Fruit fly (Drosophila melanogaster) whole organism, embryonic: ENCODE data around the gene CG14694.

Experiments used
- B-H2 ChIP-seq: fragments of 200-800 bp; sonication (Bioruptor generic); optimal IDR thresholded peaks from 2 replicates; lab custom pipeline; 2018; ENCODE audit warnings: missing biosample characterization, mild to moderate bottlenecking, missing genetic modification characterization
- CG13296 ChIP-seq: fragments of 200-800 bp; sonication (Bioruptor generic); optimal IDR thresholded peaks from 3 replicates; lab custom pipeline; 2018; ENCODE audit warnings: missing biosample characterization, mild to moderate bottlenecking, missing genetic modification characterization
- Six4 ChIP-seq: fragments of 200-800 bp; sonication (Bioruptor generic); optimal IDR thresholded peaks from 2 replicates; lab custom pipeline; 2016; ENCODE audit warnings: missing biosample characterization, missing genetic modification characterization
- bab2 ChIP-seq: fragments of 200-800 bp; sonication (Bioruptor generic); optimal IDR thresholded peaks from 2 replicates; lab custom pipeline; 2016; ENCODE audit warnings: missing biosample characterization, missing genetic modification characterization
- lola ChIP-seq, 3 experiments: fragments of >200 bp in 2 of 3; fragments of 200-800 bp in 1 of 3; sonication (Bioruptor generic) in 1 of 3; optimal IDR thresholded peaks; 2 replicates each; lab custom pipeline; 2017 to 2019; ENCODE audit warnings: missing biosample characterization in 3 of 3, missing genetic modification characterization in 3 of 3, mild to moderate bottlenecking in 1 of 3, moderate library complexity in 1 of 3
- pfk ChIP-seq: fragments of 200-800 bp; sonication (Bioruptor generic); optimal IDR thresholded peaks from 2 replicates; lab custom pipeline; 2018; ENCODE audit warnings: missing biosample characterization, mild to moderate bottlenecking, missing genetic modification characterization, moderate library complexity
- shn ChIP-seq: fragments of 200-800 bp; sonication (Bioruptor generic); optimal IDR thresholded peaks from 3 replicates; lab custom pipeline; 2016; ENCODE audit warnings: missing biosample characterization, missing genetic modification characterization
- zf30C ChIP-seq: fragments of 200-800 bp; sonication (Bioruptor generic); optimal IDR thresholded peaks from 3 replicates; lab custom pipeline; 2018; ENCODE audit warnings: missing biosample characterization, mild to moderate bottlenecking, missing genetic modification characterization

DNA sequence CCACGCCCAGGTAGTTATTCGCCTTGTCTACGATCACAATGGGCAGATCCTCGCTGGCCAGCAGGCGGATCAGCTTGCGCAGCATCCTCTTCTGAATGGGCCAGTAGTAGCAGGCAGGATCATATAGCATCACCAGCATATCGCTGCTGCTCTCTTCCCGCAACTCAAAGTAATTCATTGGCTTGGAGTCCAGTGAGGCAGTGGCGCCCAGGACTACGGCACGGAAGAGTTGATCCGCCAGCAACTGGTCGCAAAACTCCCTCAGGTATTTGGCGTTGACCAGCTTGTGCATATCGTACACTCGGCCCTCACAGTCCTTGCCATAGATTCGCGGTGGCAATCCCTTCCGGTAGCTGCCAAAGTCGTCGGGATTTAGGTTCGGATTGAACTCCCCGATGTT is 19.0 kb upstream of the CG14694 start:
- no peak for TF ChIP-seq Six4 (GFP tag; lab: Kevin White, UChicago)
- TF ChIP-seq pfk (GFP tag; lab: Kevin White, UChicago): no peak
- TF ChIP-seq bab2 (GFP tag; lab: Kevin White, UChicago): no peak
- no peak for TF ChIP-seq CG13296
- TF ChIP-seq shn (GFP tag; lab: Kevin White, UChicago): no peak
- TF ChIP-seq B-H2 (GFP tag; lab: Kevin White, UChicago): no peak
- no peak for TF ChIP-seq lola (GFP tag; optimal IDR thresholded peaks at IDR 0.05; lab: Kevin White, UChicago)
- TF ChIP-seq zf30C: no peak
